Worm (Caenorhabditis elegans) whole organism, midembryonic: ENCODE results near the gene F07G6.12.
"Not testable (repeated sequence)": the region's sequence is repeated elsewhere in the genome, so short reads cannot be mapped to it uniquely, and the experiment has no call there.

Source experiments
- T22C8.4 ChIP-seq: fragments of 200-800 bp; sonication (Bioruptor generic); IDR thresholded peaks from 2 replicates; pipeline ENCODE4 v1.3.6; 2022; ENCODE audit warnings: missing genetic modification characterization, missing compliant biosample characterization
- cog-1 ChIP-seq: sonication (generic microtip); optimal IDR thresholded peaks from 2 replicates; lab custom pipeline; 2016; ENCODE audit warnings: missing genetic modification characterization, missing compliant biosample characterization
- flt-1 ChIP-seq: fragments of 200-800 bp; sonication (Bioruptor generic); IDR thresholded peaks from 2 replicates; pipeline ENCODE4 v1.3.6; 2022; ENCODE audit warnings: missing genetic modification characterization, missing compliant biosample characterization
- klf-2 ChIP-seq: fragments of 200-800 bp; sonication (Bioruptor generic); conservative IDR thresholded peaks from 2 replicates; pipeline ENCODE4 v1.3.6; 2022; ENCODE audit warnings: missing genetic modification reagents, missing genetic modification characterization, missing compliant biosample characterization
- med-1 ChIP-seq: sonication (generic microtip); optimal IDR thresholded peaks from 2 replicates; lab custom pipeline; 2017; ENCODE audit warnings: missing genetic modification characterization, mild to moderate bottlenecking, missing compliant biosample characterization, antibody characterized with exemption, missing genetic modification reagents; ENCODE audit not compliant: insufficient read depth
- ref-1 ChIP-seq: fragments of 200-800 bp; sonication (Bioruptor generic); conservative IDR thresholded peaks from 2 replicates; pipeline ENCODE4 v1.3.6; 2022; ENCODE audit warnings: missing genetic modification reagents, missing genetic modification characterization, missing compliant biosample characterization
- tab-1 ChIP-seq: fragments of 200-800 bp; sonication (Bioruptor generic); IDR thresholded peaks from 2 replicates; pipeline ENCODE4 v1.3.6; 2022; ENCODE audit warnings: missing genetic modification characterization, missing compliant biosample characterization
- ztf-23 ChIP-seq: fragments of 200-800 bp; sonication (Bioruptor generic); IDR thresholded peaks from 2 replicates; pipeline ENCODE4 v1.3.6; 2022; ENCODE audit warnings: missing genetic modification reagents, missing genetic modification characterization, missing compliant biosample characterization
- ztf-29 ChIP-seq: fragments of 200-800 bp; sonication (Bioruptor generic); IDR thresholded peaks from 2 replicates; pipeline ENCODE4 v1.3.6; 2022; ENCODE audit warnings: missing genetic modification reagents, missing genetic modification characterization, missing compliant biosample characterization

F07G6.12 gene

DNA sequence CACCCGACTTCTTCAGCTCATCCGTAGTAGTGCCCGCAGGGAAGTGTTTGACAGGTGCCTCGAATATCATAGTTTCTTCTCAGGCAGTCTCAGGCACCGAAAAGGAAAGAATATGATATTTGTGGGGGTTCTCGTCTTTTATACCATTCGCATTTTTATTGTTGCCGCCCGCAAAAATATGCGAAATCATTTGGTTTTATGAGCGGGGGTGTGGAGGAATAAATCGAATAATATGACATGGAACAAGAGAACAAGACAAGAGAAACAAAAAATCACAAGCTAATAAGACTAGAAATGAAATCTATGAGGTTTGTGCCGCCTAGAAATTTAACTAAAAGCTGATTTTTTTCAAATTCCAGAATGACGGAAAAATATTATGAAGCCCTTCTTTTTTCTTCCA, 15.7 kb upstream of the F07G6.12 start, which contains the start of gene F07G6.8:
Gene F07G6.8, minus strand, starts transcription at position 101 of the 400 bp plus-strand sequence.
- no peak for TF ChIP-seq med-1 (GFP tag; lab: Kevin White, UChicago)
- no peak for TF ChIP-seq flt-1 (GFP tag; lab: Robert Waterston, UW)
- TF ChIP-seq T22C8.4 = no peak
- no peak for TF ChIP-seq ztf-23
- no peak for TF ChIP-seq klf-2 (GFP tag; lab: Robert Waterston, UW)
- no peak for TF ChIP-seq ref-1 (GFP tag; lab: Robert Waterston, UW)
- no peak for TF ChIP-seq tab-1 (GFP tag; lab: Robert Waterston, UW)
- no peak for TF ChIP-seq ztf-29 (GFP tag; lab: Robert Waterston, UW)
- TF ChIP-seq cog-1 (tag; lab: Kevin White, UChicago) = no peak

DNA sequence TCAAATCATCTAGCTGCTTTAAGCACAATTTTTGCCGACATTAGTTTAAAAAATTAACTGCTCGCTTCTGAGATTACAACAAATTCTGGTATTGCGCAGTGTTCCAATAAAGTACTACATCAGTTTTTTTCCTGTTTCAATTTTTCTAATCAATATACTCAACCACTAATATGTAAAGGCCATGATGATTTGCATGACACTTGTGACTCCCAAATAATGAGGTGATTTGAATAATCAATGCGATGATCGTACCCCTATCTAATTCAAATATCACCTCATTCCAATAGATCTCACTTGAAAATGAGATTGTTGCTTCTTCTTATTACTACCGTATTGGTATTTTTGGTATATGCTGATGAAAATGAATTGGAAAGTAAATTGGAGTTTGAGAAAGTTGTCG, 9.0 kb upstream of the F07G6.12 start, which contains the start of gene F07G6.2:
Gene F07G6.2, plus strand, starts transcription at position 301 of the 400 bp plus-strand sequence.
- TF ChIP-seq ref-1 (GFP tag; lab: Robert Waterston, UW) (no peak), T22C8.4 (no peak), flt-1 (GFP tag; lab: Robert Waterston, UW) (no peak), tab-1 (GFP tag; lab: Robert Waterston, UW) (no peak), klf-2 (GFP tag; lab: Robert Waterston, UW) (no peak), ztf-29 (GFP tag; lab: Robert Waterston, UW) (no peak), cog-1 (tag; lab: Kevin White, UChicago) (no peak), ztf-23 (no peak), med-1 (GFP tag; lab: Kevin White, UChicago) (no peak)

DNA sequence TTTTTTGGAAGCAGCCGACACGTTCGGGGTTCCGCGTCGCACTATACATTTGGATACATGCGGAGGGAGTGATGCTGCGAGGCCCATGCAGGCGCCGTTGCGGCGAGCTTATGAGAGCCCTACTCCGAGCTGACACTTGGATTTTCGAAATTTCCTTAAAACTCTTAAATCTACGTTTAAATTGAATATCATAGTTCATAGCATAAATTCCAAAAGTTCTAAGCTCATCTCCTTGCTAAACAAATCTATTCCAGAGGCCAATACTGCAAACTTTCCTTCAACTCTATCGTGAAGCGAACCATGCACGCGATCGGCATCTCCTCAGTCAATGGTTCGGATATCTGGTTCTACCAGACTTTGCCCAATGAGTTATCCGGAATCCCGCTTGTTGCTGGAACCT, 6.5 kb upstream of the F07G6.12 start, which contains the start of gene dgn-3:
Gene dgn-3, plus strand, starts transcription at position 301 of the 400 bp plus-strand sequence.
- TF ChIP-seq med-1 (GFP tag; lab: Kevin White, UChicago) = no peak
- no peak for TF ChIP-seq klf-2 (GFP tag; lab: Robert Waterston, UW)
- TF ChIP-seq ztf-23 = no peak
- no peak for TF ChIP-seq flt-1 (GFP tag; lab: Robert Waterston, UW)
- TF ChIP-seq cog-1 (tag; lab: Kevin White, UChicago) = no peak
- no peak for TF ChIP-seq ztf-29 (GFP tag; lab: Robert Waterston, UW)
- no peak for TF ChIP-seq tab-1 (GFP tag; lab: Robert Waterston, UW)
- TF ChIP-seq T22C8.4 = no peak
- TF ChIP-seq ref-1 (GFP tag; lab: Robert Waterston, UW) = no peak

DNA sequence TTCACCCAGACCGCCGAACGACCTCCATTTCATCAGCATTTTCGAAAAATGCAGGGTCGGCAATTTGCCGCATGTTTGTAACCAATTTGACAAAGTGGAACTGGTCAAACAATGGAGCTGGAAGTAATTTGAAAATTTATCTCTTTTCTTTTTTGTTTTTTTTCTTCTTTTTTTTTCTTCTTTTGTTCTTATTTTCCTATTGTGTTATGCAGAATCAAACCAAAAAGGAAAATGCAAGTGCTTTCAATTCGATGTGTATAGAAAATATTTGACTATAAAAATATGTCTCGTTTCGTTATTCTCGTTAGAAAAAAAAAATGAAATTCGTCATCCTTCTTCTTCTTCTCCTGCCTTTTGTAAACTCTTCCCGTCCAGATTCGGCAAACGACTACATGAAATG, 1.6 kb downstream of the F07G6.12 start, which contains the start of gene F07G6.10:
Gene F07G6.10, plus strand, starts transcription at position 301 of the 400 bp plus-strand sequence.
- no peak for TF ChIP-seq med-1 (GFP tag; lab: Kevin White, UChicago)
- no peak for TF ChIP-seq tab-1 (GFP tag; lab: Robert Waterston, UW)
- TF ChIP-seq cog-1 (tag; lab: Kevin White, UChicago) = no peak
- TF ChIP-seq ztf-29 (GFP tag; lab: Robert Waterston, UW) = no peak
- no peak for TF ChIP-seq ztf-23
- no peak for TF ChIP-seq ref-1 (GFP tag; lab: Robert Waterston, UW)
- TF ChIP-seq flt-1 (GFP tag; lab: Robert Waterston, UW) = no peak
- no peak for TF ChIP-seq klf-2 (GFP tag; lab: Robert Waterston, UW)
- no peak for TF ChIP-seq T22C8.4

DNA sequence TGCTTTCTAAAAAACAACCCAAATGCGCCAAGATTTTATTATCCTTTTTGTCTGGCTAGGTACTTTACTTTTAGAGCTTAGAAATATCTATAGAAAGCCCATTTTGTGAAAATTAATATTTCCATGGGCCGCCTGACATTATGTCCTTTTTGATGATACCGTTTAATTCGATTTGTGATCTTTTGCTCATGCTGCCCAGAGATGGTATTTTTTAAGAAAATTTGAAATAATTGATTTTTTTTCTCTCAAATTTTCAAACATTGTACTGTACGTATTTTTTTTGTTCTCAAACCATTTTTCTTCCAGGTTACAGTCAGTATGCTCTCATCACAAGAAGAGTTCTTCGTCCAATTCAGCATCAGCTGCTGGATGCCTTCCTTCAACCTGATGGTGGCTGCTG, 6.5 kb downstream of the F07G6.12 start, which contains the start of gene Y75D11A.2:
Gene Y75D11A.2, plus strand, starts transcription at position 301 of the 400 bp plus-strand sequence.
- not testable (repeated sequence) for TF ChIP-seq flt-1 (GFP tag; lab: Robert Waterston, UW); klf-2 (GFP tag; lab: Robert Waterston, UW); ztf-23

DNA sequence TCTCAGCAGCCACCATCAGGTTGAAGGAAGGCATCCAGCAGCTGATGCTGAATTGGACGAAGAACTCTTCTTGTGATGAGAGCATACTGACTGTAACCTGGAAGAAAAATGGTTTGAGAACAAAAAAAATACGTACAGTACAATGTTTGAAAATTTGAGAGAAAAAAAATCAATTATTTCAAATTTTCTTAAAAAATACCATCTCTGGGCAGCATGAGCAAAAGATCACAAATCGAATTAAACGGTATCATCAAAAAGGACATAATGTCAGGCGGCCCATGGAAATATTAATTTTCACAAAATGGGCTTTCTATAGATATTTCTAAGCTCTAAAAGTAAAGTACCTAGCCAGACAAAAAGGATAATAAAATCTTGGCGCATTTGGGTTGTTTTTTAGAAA, 10.1 kb downstream of the F07G6.12 start, which contains the start of gene Y75D11A.3:
Gene Y75D11A.3, minus strand, starts transcription at position 101 of the 400 bp plus-strand sequence.
- TF ChIP-seq klf-2 (GFP tag; lab: Robert Waterston, UW); ztf-29 (GFP tag; lab: Robert Waterston, UW); T22C8.4: not testable (repeated sequence)

DNA sequence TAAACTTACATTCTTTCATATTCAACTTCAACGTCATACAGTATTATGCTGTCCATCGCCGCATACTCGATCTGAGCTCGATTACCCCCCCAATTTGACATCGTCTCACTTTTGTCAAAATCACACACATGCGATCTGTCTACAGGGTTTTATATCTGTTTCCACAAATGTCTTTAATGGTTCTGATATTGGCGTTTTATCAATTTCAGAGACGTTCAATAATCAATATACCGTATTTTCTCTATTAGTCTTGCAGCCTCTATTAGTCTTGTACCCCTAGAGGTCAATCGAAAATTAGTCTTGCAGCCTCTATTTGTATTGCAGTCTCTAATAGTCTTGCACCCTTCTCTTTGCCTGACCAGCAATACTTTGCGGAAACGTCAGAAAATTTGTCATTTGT, 12.4 kb downstream of the F07G6.12 start, which contains the start of gene Y75D11A.6:
Gene Y75D11A.6, minus strand, starts transcription at position 101 of the 400 bp plus-strand sequence.
- not testable (repeated sequence) for TF ChIP-seq ref-1 (GFP tag; lab: Robert Waterston, UW); med-1 (GFP tag; lab: Kevin White, UChicago); ztf-29 (GFP tag; lab: Robert Waterston, UW)

DNA sequence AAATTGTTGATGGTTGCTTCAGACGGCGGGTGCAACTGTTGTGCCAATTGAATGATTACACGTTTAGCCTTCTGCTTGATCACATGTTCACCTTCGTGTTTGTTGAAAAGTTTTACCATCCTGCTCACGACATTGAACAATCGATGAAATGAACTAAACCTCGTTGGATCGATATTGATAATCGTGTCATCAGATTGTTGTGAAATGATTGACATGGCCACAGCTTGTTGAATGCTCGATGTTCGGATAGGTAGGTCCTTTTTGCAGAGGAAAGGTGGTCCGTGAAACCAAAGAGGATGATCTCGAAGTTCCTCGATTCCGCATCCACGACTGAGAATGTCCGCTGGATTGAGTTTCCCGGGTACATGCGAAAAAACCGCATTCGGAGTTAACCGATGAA, 33.6 kb downstream of the F07G6.12 start:
- no peak for TF ChIP-seq cog-1 (tag; lab: Kevin White, UChicago)
- no peak for TF ChIP-seq klf-2 (GFP tag; lab: Robert Waterston, UW)
- TF ChIP-seq ref-1 (GFP tag; lab: Robert Waterston, UW) = no peak
- no peak for TF ChIP-seq med-1 (GFP tag; lab: Kevin White, UChicago)
- TF ChIP-seq ztf-29 (GFP tag; lab: Robert Waterston, UW) = no peak
- TF ChIP-seq flt-1 (GFP tag; lab: Robert Waterston, UW) = no peak
- TF ChIP-seq T22C8.4 = no peak
- TF ChIP-seq ztf-23 = no peak
- no peak for TF ChIP-seq tab-1 (GFP tag; lab: Robert Waterston, UW)

DNA sequence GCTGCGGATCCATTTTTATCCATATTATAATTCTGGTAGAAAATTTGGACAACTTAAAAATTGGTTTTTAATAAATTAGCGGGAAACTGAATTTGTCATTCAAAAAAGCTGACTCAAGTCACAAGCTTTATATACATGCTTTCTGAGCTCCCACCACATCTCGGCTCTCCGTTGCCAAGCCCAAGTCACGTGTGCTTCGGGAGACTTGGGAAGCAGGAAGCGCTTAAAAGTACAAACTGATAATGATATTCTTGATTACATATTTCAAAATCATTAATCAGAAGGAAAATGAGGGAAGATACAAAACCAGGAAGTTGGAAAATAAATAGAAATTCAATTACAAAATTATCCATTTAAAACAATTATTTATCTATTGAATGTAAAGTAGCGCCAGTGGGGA, 41.9 kb downstream of the F07G6.12 start, which contains the start of gene elc-2:
Gene elc-2, minus strand, starts transcription at position 101 of the 400 bp plus-strand sequence.
- TF ChIP-seq ref-1 (GFP tag; lab: Robert Waterston, UW) = no peak
- TF ChIP-seq ztf-29 (GFP tag; lab: Robert Waterston, UW) = no peak
- TF ChIP-seq med-1 (GFP tag; lab: Kevin White, UChicago) = no peak
- no peak for TF ChIP-seq cog-1 (tag; lab: Kevin White, UChicago)
- TF ChIP-seq tab-1 (GFP tag; lab: Robert Waterston, UW) = no peak
- TF ChIP-seq klf-2 (GFP tag; lab: Robert Waterston, UW) = no peak
- no peak for TF ChIP-seq T22C8.4
- no peak for TF ChIP-seq flt-1 (GFP tag; lab: Robert Waterston, UW)
- no peak for TF ChIP-seq ztf-23
